Fruit fly (Drosophila melanogaster): ENCODE measurements around the gene Ald1.

DNA sequence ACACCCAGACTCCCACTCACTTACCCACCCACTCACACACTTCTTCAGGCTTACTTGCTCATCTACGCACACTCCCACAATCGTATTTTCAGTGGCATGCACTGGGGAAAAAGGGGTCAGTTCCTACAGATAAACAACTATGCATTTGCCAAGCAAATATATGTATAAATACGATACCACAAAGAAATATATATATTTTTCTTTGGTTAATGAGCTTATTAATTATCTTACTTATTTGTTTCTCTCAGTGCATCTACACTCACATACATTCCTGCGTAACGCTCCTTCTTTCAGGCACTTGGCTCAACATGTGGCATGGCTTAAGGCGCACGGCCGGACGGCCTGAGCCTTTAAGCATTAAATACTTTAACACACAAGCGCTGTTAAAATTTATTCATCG is 19.0 kb upstream of the Ald1 start:
- no peak for TF ChIP-seq h (optimal IDR thresholded peaks at IDR 0.05)
- no peak for TF ChIP-seq Myc (optimal IDR thresholded peaks at IDR 0.05)
- no peak for TF ChIP-seq psq (optimal IDR thresholded peaks at IDR 0.05)
- TF ChIP-seq ttk (optimal IDR thresholded peaks at IDR 0.05) = no peak
- no peak for TF ChIP-seq Sin3A (optimal IDR thresholded peaks at IDR 0.05)
- TF ChIP-seq insv (optimal IDR thresholded peaks at IDR 0.05) = no peak
